Worm (Caenorhabditis elegans): ENCODE results near the gene klp-6.

klp-6 gene

DNA sequence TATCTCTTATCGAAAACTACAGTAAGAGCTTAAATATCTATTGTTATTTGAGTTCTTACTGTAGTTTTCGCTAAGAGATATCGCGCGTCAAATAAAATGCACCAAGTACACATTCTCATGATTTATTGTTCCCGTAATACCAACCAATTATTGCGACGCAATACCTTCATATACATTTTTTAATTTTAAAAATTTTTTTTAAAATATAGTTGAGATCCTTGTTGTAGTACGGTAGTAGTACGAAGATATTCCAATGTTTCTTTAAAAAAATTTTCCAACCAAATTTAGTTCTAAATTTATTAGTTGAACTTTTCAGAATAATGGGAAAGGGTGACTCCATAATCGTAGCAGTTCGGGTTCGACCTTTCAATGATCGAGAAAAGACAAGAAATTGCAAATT lies at the start of gene klp-6:
TSS of gene klp-6 (plus strand) at position 301 of the 400 bp plus-strand sequence.
- TF ChIP-seq nhr-237 (tag; optimal IDR thresholded peaks at IDR 0.05) (no peak), unc-39 (tag; optimal IDR thresholded peaks at IDR 0.05) (no peak), tbx-8 (GFP tag; optimal IDR thresholded peaks at IDR 0.05) (no peak), lsy-2 (tag; optimal IDR thresholded peaks at IDR 0.05) (no peak), sem-2 (GFP tag; optimal IDR thresholded peaks at IDR 0.05) (no peak), M03D4.4 (tag; optimal IDR thresholded peaks at IDR 0.05) (no peak), mab-5 (tag; optimal IDR thresholded peaks at IDR 0.05) (no peak), drap-1 (GFP tag; optimal IDR thresholded peaks at IDR 0.05) (no peak), sptf-1 (tag; optimal IDR thresholded peaks at IDR 0.05) (no peak)

DNA sequence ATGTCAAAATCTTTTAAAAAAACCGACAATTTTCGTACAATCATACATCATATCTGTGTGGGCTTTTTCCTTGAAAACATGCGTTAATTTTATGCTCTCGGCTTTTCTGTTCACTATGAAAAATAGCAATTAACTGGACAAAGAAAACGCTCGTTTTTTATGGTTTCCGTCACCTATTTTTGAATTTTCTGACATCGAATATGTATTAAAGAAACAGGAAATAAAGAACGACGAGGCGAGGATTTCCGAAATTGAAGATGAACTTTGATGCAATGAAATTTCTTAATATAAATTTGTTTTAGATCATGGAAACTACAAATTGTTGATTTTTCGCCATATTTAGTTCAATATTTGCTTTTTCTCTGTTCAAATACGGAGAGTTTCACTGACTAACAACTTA lies 46.8 kb upstream of the klp-6 start:
- TF ChIP-seq elt-1 (tag; optimal IDR thresholded peaks at IDR 0.05; ENCODE audit: borderline replicate concordance, insufficient read depth) = no peak
- no peak for TF ChIP-seq tbx-8 (GFP tag; optimal IDR thresholded peaks at IDR 0.05)
- no peak for TF ChIP-seq ces-1 (GFP tag; optimal IDR thresholded peaks at IDR 0.05)
- no peak for TF ChIP-seq ham-2 (GFP tag; optimal IDR thresholded peaks at IDR 0.05)
- no peak for TF ChIP-seq zip-8 (tag; optimal IDR thresholded peaks at IDR 0.05)
- TF ChIP-seq flh-1 (GFP tag; optimal IDR thresholded peaks at IDR 0.05) = no peak
- TF ChIP-seq elt-3 (tag; optimal IDR thresholded peaks at IDR 0.05) = no peak
- TF ChIP-seq drap-1 (GFP tag; optimal IDR thresholded peaks at IDR 0.05) = no peak
- TF ChIP-seq M03D4.4 (tag; optimal IDR thresholded peaks at IDR 0.05) = no peak
- no peak for TF ChIP-seq lin-13 (tag; optimal IDR thresholded peaks at IDR 0.05)

DNA sequence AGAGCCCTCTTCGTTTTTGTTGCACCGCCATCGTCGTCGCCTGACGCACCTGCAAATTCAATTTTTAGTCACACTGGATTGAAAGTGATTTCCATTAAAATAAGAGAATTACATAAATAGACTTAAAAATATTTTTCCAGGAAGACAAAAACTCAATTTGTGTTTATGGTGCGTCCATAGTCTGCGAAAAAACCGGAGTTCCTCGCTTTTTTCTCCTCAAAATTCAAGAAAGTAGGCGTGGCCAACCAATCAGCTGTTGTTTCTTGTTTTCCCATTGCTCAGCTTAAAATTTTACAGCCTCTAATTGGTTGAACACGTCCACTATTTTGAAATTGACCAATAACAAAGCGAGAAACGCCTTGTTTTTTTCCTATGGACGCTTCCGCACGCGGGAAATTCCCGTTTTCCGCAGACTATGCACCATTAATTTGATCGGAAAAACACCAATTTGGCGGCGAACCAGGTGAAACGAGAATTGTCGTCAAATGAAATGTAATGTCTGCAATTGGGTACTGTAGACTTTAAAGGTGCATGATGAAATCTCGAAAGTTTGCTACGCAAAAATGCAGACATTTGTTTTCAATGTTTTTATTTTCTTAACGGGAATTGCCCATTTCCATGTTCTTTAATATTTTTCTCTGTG lies 46.2 kb upstream of the klp-6 start, which contains the start of gene C27F2.7:
TSS of gene C27F2.7 (minus strand) at position 51 of the 643 bp plus-strand sequence.
- TF ChIP-seq unc-39 (tag; optimal IDR thresholded peaks at IDR 0.05) (no peak), blmp-1 (tag; optimal IDR thresholded peaks at IDR 0.05) (no peak), lin-13 (tag; optimal IDR thresholded peaks at IDR 0.05) (no peak), mls-2 (tag; optimal IDR thresholded peaks at IDR 0.05) (no peak), M03D4.4 (tag; optimal IDR thresholded peaks at IDR 0.05) (no peak), elt-3 (tag; optimal IDR thresholded peaks at IDR 0.05) (no peak), mab-5 (tag; optimal IDR thresholded peaks at IDR 0.05) (no peak), snpc-4 (tag; optimal IDR thresholded peaks at IDR 0.05) (no peak), mep-1 (tag; optimal IDR thresholded peaks at IDR 0.05) (no peak), nhr-12 (tag; optimal IDR thresholded peaks at IDR 0.05) (no peak), tbx-8 (GFP tag; optimal IDR thresholded peaks at IDR 0.05) (no peak), nhr-237 (tag; optimal IDR thresholded peaks at IDR 0.05) (no peak), lin-32 (GFP tag; optimal IDR thresholded peaks at IDR 0.05) (no peak), zip-8 (tag; optimal IDR thresholded peaks at IDR 0.05) (no peak), ceh-39 (tag; optimal IDR thresholded peaks at IDR 0.05) (no peak), flh-1 (GFP tag; optimal IDR thresholded peaks at IDR 0.05) (no peak), ztf-11 (tag; optimal IDR thresholded peaks at IDR 0.05) (no peak), ces-1 (GFP tag; optimal IDR thresholded peaks at IDR 0.05) (no peak)

DNA sequence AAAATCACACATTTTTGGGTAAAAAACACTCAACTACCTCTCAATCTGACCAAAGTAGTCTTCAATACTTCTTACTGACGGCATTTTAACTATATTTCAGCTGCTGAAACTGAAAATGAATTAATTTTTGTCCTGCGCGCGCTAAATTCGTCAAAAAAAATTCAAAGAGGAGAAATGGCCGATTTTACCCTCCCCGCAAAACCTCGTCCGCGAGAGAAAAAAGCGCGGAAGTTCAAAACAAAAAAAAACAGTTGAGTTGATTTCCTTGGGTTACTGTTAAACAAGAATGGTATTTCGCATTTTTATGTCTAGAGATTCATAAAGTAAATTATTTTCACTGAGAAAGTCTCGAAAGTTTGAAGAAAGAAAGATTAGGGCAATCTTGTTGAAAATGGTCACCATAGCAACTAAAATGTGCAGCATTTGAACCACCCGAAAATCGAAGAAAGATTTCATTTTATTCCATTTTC lies 43.9 kb upstream of the klp-6 start, which contains the start of the genes C27F2.10 and wdr-60:
TSS of gene C27F2.10 (minus strand) at position 109 of the 470 bp plus-strand sequence.
TSS of gene wdr-60 (plus strand) at position 420 of the 470 bp plus-strand sequence.
- no peak for TF ChIP-seq unc-120 (tag; optimal IDR thresholded peaks at IDR 0.05; ENCODE audit: poor library complexity, severe bottlenecking)
- peak; percentile 3 for TF ChIP-seq mep-1 (tag; optimal IDR thresholded peaks at IDR 0.05)
- peak; percentile 8 for TF ChIP-seq lin-13 (tag; optimal IDR thresholded peaks at IDR 0.05)

DNA sequence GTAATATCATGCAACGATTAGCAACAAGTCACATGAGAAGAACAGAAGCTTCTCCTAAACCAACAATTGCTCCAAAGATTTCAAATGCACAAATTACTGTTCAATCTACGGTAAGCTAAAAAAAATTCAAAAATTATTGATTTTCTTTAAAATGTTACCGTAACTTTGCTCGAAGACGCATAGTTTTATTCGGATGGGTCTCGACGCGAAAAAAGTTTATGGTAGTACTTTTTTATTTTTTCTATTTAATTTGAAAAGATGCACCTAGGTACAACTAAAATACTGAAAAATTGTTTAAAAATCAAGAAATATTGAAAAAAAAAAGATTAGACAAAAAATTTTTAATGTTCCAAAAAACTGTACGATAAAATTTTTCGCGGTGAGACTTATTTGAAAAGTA lies 43.1 kb upstream of the klp-6 start:
- no peak for TF ChIP-seq ceh-83 (GFP tag; optimal IDR thresholded peaks at IDR 0.05)
- TF ChIP-seq lin-13 (tag; optimal IDR thresholded peaks at IDR 0.05) = no peak
- no peak for TF ChIP-seq unc-39 (tag; optimal IDR thresholded peaks at IDR 0.05)
- TF ChIP-seq ceh-43 (GFP tag; optimal IDR thresholded peaks at IDR 0.05) = no peak
- TF ChIP-seq flh-1 (GFP tag; optimal IDR thresholded peaks at IDR 0.05) = no peak
- no peak for TF ChIP-seq lsy-2 (tag; optimal IDR thresholded peaks at IDR 0.05)
- no peak for TF ChIP-seq elt-1 (tag; optimal IDR thresholded peaks at IDR 0.05; ENCODE audit: borderline replicate concordance, insufficient read depth)
- TF ChIP-seq nhr-76 (tag; optimal IDR thresholded peaks at IDR 0.05) = no peak
- TF ChIP-seq ztf-11 (tag; optimal IDR thresholded peaks at IDR 0.05) = no peak
